Worm (Caenorhabditis elegans) whole organism, mixed stage, embryonic: ENCODE results near the gene fbn-1.

Source experiments
- M03D4.4 ChIP-seq: sonication (generic microtip); optimal IDR thresholded peaks from 2 replicates; lab custom pipeline; 2017; ENCODE audit warnings: mild to moderate bottlenecking, missing genetic modification characterization, missing compliant biosample characterization
- bed-3 ChIP-seq: fragments of 200-800 bp; sonication (Bioruptor generic); optimal IDR thresholded peaks from 3 replicates; lab custom pipeline; 2018; ENCODE audit warnings: mild to moderate bottlenecking, missing genetic modification characterization, moderate library complexity, missing compliant biosample characterization
- blmp-1 ChIP-seq: fragments of 150-350 bp; optimal IDR thresholded peaks from 2 replicates; lab custom pipeline; 2014; ENCODE audit warnings: missing biosample characterization, missing genetic modification characterization
- ceh-39 ChIP-seq: fragments of 150-350 bp; optimal IDR thresholded peaks from 2 replicates; lab custom pipeline; 2014; ENCODE audit warnings: missing biosample characterization, missing genetic modification characterization
- ceh-43 ChIP-seq: fragments of 200-800 bp; sonication (Bioruptor generic); optimal IDR thresholded peaks from 2 replicates; lab custom pipeline; 2018; ENCODE audit warnings: mild to moderate bottlenecking, missing genetic modification characterization, moderate library complexity, missing compliant biosample characterization
- ceh-83 ChIP-seq: fragments of 200-800 bp; sonication (Bioruptor generic); optimal IDR thresholded peaks from 2 replicates; lab custom pipeline; 2018; ENCODE audit warnings: mild to moderate bottlenecking, missing genetic modification characterization, missing compliant biosample characterization
- ces-1 ChIP-seq: fragments of 150-350 bp; optimal IDR thresholded peaks from 2 replicates; lab custom pipeline; 2014; ENCODE audit warnings: missing biosample characterization, missing genetic modification reagents, missing genetic modification characterization
- cnd-1 ChIP-seq: fragments of 200-800 bp; sonication (Bioruptor generic); optimal IDR thresholded peaks from 2 replicates; lab custom pipeline; 2018; ENCODE audit warnings: mild to moderate bottlenecking, missing genetic modification characterization, missing compliant biosample characterization
- drap-1 ChIP-seq: fragments of 200-800 bp; sonication (Bioruptor generic); optimal IDR thresholded peaks from 3 replicates; lab custom pipeline; 2018; ENCODE audit warnings: mild to moderate bottlenecking, missing genetic modification characterization, missing compliant biosample characterization
- elt-1 ChIP-seq: sonication (generic microtip); optimal IDR thresholded peaks from 2 replicates; lab custom pipeline; 2017; ENCODE audit warnings: missing genetic modification characterization, mild to moderate bottlenecking, missing compliant biosample characterization, antibody characterized with exemption, moderate library complexity, borderline replicate concordance; ENCODE audit not compliant: insufficient read depth
- flh-1 ChIP-seq: fragments of 200-800 bp; sonication (Bioruptor generic); optimal IDR thresholded peaks from 2 replicates; lab custom pipeline; 2018; ENCODE audit warnings: mild to moderate bottlenecking, missing genetic modification characterization, moderate library complexity, missing compliant biosample characterization
- ham-2 ChIP-seq: fragments of 200-800 bp; sonication (Bioruptor generic); optimal IDR thresholded peaks from 2 replicates; lab custom pipeline; 2018; ENCODE audit warnings: mild to moderate bottlenecking, missing genetic modification characterization, missing compliant biosample characterization
- hlh-1 ChIP-seq: fragments of 150-350 bp; optimal IDR thresholded peaks from 2 replicates; lab custom pipeline; 2014; ENCODE audit warnings: missing biosample characterization, missing genetic modification reagents, missing genetic modification characterization
- lin-13 ChIP-seq: fragments of 150-350 bp; optimal IDR thresholded peaks from 2 replicates; lab custom pipeline; 2014; ENCODE audit warnings: missing biosample characterization, missing genetic modification characterization
- lin-32 ChIP-seq: fragments of 200-800 bp; sonication (Bioruptor generic); optimal IDR thresholded peaks from 2 replicates; lab custom pipeline; 2018; ENCODE audit warnings: mild to moderate bottlenecking, missing genetic modification characterization, missing compliant biosample characterization
- lsy-2 ChIP-seq: fragments of 150-350 bp; optimal IDR thresholded peaks from 2 replicates; lab custom pipeline; 2014; ENCODE audit warnings: missing biosample characterization, missing genetic modification characterization
- mab-5 ChIP-seq: fragments of 150-350 bp; optimal IDR thresholded peaks from 2 replicates; lab custom pipeline; 2014; ENCODE audit warnings: missing biosample characterization, missing genetic modification characterization
- mep-1 ChIP-seq: fragments of 150-350 bp; optimal IDR thresholded peaks from 2 replicates; lab custom pipeline; 2017; ENCODE audit warnings: missing biosample characterization, missing genetic modification reagents, missing genetic modification characterization, inconsistent platforms
- mls-2 ChIP-seq: sonication (generic microtip); optimal IDR thresholded peaks from 2 replicates; lab custom pipeline; 2016; ENCODE audit warnings: mild to moderate bottlenecking, missing genetic modification characterization, moderate library complexity, missing compliant biosample characterization
- nhr-12 ChIP-seq: fragments of 150-350 bp; optimal IDR thresholded peaks from 2 replicates; lab custom pipeline; 2014; ENCODE audit warnings: missing biosample characterization, missing genetic modification characterization
- nhr-237 ChIP-seq: fragments of 150-350 bp; optimal IDR thresholded peaks from 2 replicates; lab custom pipeline; 2014; ENCODE audit warnings: missing biosample characterization, missing genetic modification characterization
- nhr-28 ChIP-seq: fragments of 150-350 bp; optimal IDR thresholded peaks from 2 replicates; lab custom pipeline; 2014; ENCODE audit warnings: missing biosample characterization, missing genetic modification characterization
- nhr-76 ChIP-seq: sonication (generic microtip); optimal IDR thresholded peaks from 2 replicates; lab custom pipeline; 2017; ENCODE audit warnings: missing biosample characterization, missing genetic modification characterization
- pha-4 ChIP-seq: fragments of 150-350 bp; optimal IDR thresholded peaks from 2 replicates; lab custom pipeline; 2018; ENCODE audit warnings: missing biosample characterization, missing genetic modification reagents, missing genetic modification characterization
- sptf-1 ChIP-seq: sonication (generic microtip); optimal IDR thresholded peaks from 2 replicates; lab custom pipeline; 2017; ENCODE audit warnings: mild to moderate bottlenecking, missing genetic modification characterization, moderate library complexity, missing compliant biosample characterization
- tbx-8 ChIP-seq: fragments of 200-800 bp; sonication (Bioruptor generic); optimal IDR thresholded peaks from 2 replicates; lab custom pipeline; 2018; ENCODE audit warnings: mild to moderate bottlenecking, missing genetic modification characterization, moderate library complexity, missing compliant biosample characterization
- unc-39 ChIP-seq: fragments of 150-350 bp; optimal IDR thresholded peaks from 2 replicates; lab custom pipeline; 2014; ENCODE audit warnings: missing biosample characterization, missing genetic modification characterization
- unc-62 ChIP-seq: fragments of 150-350 bp; optimal IDR thresholded peaks from 2 replicates; lab custom pipeline; 2014; ENCODE audit warnings: missing biosample characterization, missing genetic modification reagents, missing genetic modification characterization
- zip-8 ChIP-seq: fragments of 150-350 bp; optimal IDR thresholded peaks from 2 replicates; lab custom pipeline; 2014; ENCODE audit warnings: missing biosample characterization, missing genetic modification characterization
- ztf-11 ChIP-seq: fragments of 150-350 bp; optimal IDR thresholded peaks from 2 replicates; lab custom pipeline; 2014; ENCODE audit warnings: missing biosample characterization, missing genetic modification characterization

fbn-1 gene

ce11 chrIII:7625086-7625485 lies at the start of gene fbn-1:
Gene fbn-1, plus strand, starts transcription at chrIII:7625386.
- TF ChIP-seq lsy-2 (tag; lab: Kevin White, UChicago) = no peak
- no peak for TF ChIP-seq sptf-1
- no peak for TF ChIP-seq elt-1 (tag; lab: Kevin White, UChicago)
- TF ChIP-seq nhr-76 (tag; lab: Kevin White, UChicago) = no peak
- no peak for TF ChIP-seq lin-32 (GFP tag; lab: Kevin White, UChicago)
- TF ChIP-seq, all 35 proteins: peak for 0

DNA sequence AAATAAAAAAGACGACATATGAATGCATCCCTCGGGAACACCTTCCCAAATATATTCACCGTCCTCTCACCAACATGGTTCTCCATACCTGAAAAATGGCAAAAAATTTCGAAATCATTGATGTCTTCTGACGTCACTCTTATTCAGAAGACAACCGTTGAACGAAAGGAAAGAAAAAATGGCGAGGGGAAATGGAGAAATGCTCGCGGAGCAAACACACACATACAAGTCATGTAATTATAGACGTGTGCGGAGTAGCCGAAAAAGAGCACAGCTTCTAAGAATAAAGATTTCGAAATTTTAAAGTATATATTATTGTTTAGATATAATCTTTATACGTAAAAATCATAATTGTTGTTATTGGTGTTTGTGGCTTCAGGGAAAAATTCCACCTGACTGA lies 45.9 kb upstream of the fbn-1 start, which contains the start of gene mfsd-6:
Gene mfsd-6, minus strand, starts transcription at position 88 of the 400 bp plus-strand sequence.
- TF ChIP-seq lin-13 (tag; lab: Kevin White, UChicago) (no peak), ham-2 (GFP tag; lab: Kevin White, UChicago) (no peak), ztf-11 (tag; lab: Kevin White, UChicago) (no peak), nhr-237 (tag; lab: Kevin White, UChicago) (no peak), nhr-76 (tag; lab: Kevin White, UChicago) (no peak), zip-8 (tag; lab: Kevin White, UChicago) (no peak), unc-62 (GFP tag; lab: Kevin White, UChicago) (no peak), blmp-1 (tag; lab: Kevin White, UChicago) (no peak), bed-3 (GFP tag; lab: Kevin White, UChicago) (no peak), ceh-43 (GFP tag; lab: Kevin White, UChicago) (no peak), unc-39 (tag; lab: Kevin White, UChicago) (no peak), drap-1 (no peak), mab-5 (tag; lab: Kevin White, UChicago) (no peak), hlh-1 (tag; lab: Kevin White, UChicago) (no peak), pha-4 (no peak), M03D4.4 (tag; lab: Kevin White, UChicago) (no peak), lsy-2 (tag; lab: Kevin White, UChicago) (no peak), tbx-8 (GFP tag; lab: Kevin White, UChicago) (no peak), sptf-1 (no peak)

DNA sequence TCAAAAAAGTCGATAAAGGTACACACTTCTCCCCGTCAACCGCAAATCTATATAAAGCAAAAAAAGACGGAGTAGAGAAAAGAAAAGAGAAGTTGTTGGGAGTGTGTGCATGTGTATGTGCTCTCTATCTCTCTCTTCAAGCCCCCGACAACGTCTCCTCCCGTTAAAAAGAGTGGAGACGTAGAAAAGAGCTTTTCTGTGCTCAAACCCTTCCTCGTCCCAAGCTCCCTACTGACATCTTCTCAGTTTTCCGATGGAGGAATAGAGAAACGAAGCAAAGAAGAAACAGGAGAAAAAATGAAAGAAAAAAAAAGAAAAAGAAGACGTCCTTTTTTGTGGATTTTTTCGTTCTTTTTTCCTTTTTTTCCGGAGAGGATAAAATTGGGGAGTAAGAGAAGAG lies 44.6 kb upstream of the fbn-1 start:
- no peak for TF ChIP-seq ceh-83 (GFP tag; lab: Kevin White, UChicago)
- no peak for TF ChIP-seq cnd-1 (tag; lab: Kevin White, UChicago)
- TF ChIP-seq ces-1 (GFP tag; lab: Kevin White, UChicago) = peak; percentile 30
- no peak for TF ChIP-seq elt-1 (tag; lab: Kevin White, UChicago)
- TF ChIP-seq, all 35 proteins: peak for 1

DNA sequence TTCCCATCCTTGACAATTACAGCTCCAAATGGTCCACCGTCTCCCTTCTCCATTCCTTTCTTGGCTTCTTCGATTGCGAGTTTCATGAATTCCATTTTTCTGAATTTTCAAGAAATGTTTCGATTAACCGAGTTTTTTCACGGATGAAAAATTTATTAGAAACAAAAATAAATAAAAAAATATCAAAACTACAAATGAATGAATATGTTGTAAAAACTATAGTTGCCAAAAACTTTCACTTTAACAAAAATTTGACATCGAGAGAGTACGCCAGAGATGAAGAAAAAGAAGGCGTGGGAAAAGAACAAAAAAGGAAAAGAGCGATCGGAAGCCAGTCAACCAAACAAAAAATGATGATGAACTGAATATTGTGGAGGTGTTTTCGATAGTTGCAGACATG lies 42.3 kb upstream of the fbn-1 start, which contains the start of gene R13A5.10:
Gene R13A5.10, minus strand, starts transcription at position 101 of the 400 bp plus-strand sequence.
- no peak for TF ChIP-seq zip-8 (tag; lab: Kevin White, UChicago)
- TF ChIP-seq nhr-28 (tag; lab: Kevin White, UChicago) = no peak
- no peak for TF ChIP-seq bed-3 (GFP tag; lab: Kevin White, UChicago)
- no peak for TF ChIP-seq sptf-1
- TF ChIP-seq M03D4.4 (tag; lab: Kevin White, UChicago) = no peak
- no peak for TF ChIP-seq flh-1 (GFP tag; lab: Kevin White, UChicago)
- TF ChIP-seq mls-2 = no peak
- no peak for TF ChIP-seq drap-1
- TF ChIP-seq, all 35 proteins: peak for 0

- TF ChIP-seq mep-1 (tag; lab: Kevin White, UChicago) (peak; percentile 29), ham-2 (GFP tag; lab: Kevin White, UChicago) (no peak), ceh-39 (tag; lab: Kevin White, UChicago) (no peak), tbx-8 (GFP tag; lab: Kevin White, UChicago) (no peak), nhr-12 (tag; lab: Kevin White, UChicago) (no peak), lsy-2 (tag; lab: Kevin White, UChicago) (peak; percentile 67)
These were observed 41.0 kb upstream of the fbn-1 start, which contains the start of gene cup-5 for ce11 chrIII:7584131-7584646. Gene cup-5, plus strand, starts transcription at chrIII:7584181.
